Fruit fly (Drosophila melanogaster) whole organism, prepupa: ENCODE data around the gene Drp1.
A peak's percentile ranks its signal among the peaks of the same experiment; 100 is the strongest.

Source experiments
- Blimp-1 ChIP-seq: fragments of 200-800 bp; sonication (Bioruptor generic); optimal IDR thresholded peaks from 3 replicates; lab custom pipeline; 2017; ENCODE audit warnings: missing biosample characterization, missing genetic modification characterization, mild to moderate bottlenecking, moderate library complexity, missing genetic modification reagents
- CG10631 ChIP-seq: fragments of 200-800 bp; sonication (Bioruptor generic); optimal IDR thresholded peaks from 2 replicates; lab custom pipeline; 2016; ENCODE audit warnings: missing biosample characterization, missing genetic modification characterization
- CG16779 ChIP-seq: fragments of 200-800 bp; sonication (Bioruptor generic); optimal IDR thresholded peaks from 3 replicates; lab custom pipeline; 2017; ENCODE audit warnings: missing biosample characterization, mild to moderate bottlenecking, missing genetic modification characterization
- CG32006 ChIP-seq: fragments of 200-800 bp; sonication (Bioruptor generic); optimal IDR thresholded peaks from 3 replicates; lab custom pipeline; 2017; ENCODE audit warnings: missing biosample characterization, mild to moderate bottlenecking, missing genetic modification characterization
- CG34406 ChIP-seq: fragments of 200-800 bp; sonication (Bioruptor generic); optimal IDR thresholded peaks from 3 replicates; lab custom pipeline; 2016; ENCODE audit warnings: missing biosample characterization, missing genetic modification characterization
- CG4318 ChIP-seq: fragments of 200-800 bp; sonication (Bioruptor generic); optimal IDR thresholded peaks from 3 replicates; lab custom pipeline; 2017; ENCODE audit warnings: missing biosample characterization, mild to moderate bottlenecking, missing genetic modification characterization
- CG6163 ChIP-seq: fragments of 200-800 bp; sonication (Bioruptor generic); IDR thresholded peaks from 3 replicates; pipeline ENCODE4 v1.3.6; 2022; ENCODE audit warnings: missing biosample characterization, missing genetic modification characterization
- CG6792 ChIP-seq: fragments of 200-800 bp; sonication (Bioruptor generic); optimal IDR thresholded peaks from 3 replicates; lab custom pipeline; 2016; ENCODE audit warnings: missing biosample characterization, missing genetic modification characterization
- CG7368 ChIP-seq: fragments of 200-800 bp; sonication (Bioruptor generic); optimal IDR thresholded peaks from 3 replicates; lab custom pipeline; 2016; ENCODE audit warnings: missing biosample characterization, missing genetic modification characterization
- CG8319 ChIP-seq: fragments of 200-800 bp; sonication (Bioruptor generic); optimal IDR thresholded peaks from 3 replicates; lab custom pipeline; 2016; ENCODE audit warnings: missing biosample characterization, missing genetic modification characterization
- CG8632 ChIP-seq: fragments of 200-800 bp; sonication (Bioruptor generic); optimal IDR thresholded peaks from 3 replicates; lab custom pipeline; 2016; ENCODE audit warnings: missing biosample characterization, missing genetic modification characterization
- CG9139 ChIP-seq: fragments of 200-800 bp; sonication (Bioruptor generic); optimal IDR thresholded peaks from 3 replicates; lab custom pipeline; 2017; ENCODE audit warnings: missing biosample characterization, mild to moderate bottlenecking, missing genetic modification characterization
- Eip75B ChIP-seq: fragments of 200-800 bp; sonication (Bioruptor generic); optimal IDR thresholded peaks from 3 replicates; lab custom pipeline; 2016; ENCODE audit warnings: missing biosample characterization, missing genetic modification characterization
- Eip78C ChIP-seq: fragments of 200-800 bp; sonication (Bioruptor generic); peaks from one replicate; lab custom pipeline; 2016; ENCODE audit warnings: missing biosample characterization, missing genetic modification characterization
- Eip93F ChIP-seq: fragments of 200-800 bp; sonication (Bioruptor generic); optimal IDR thresholded peaks from 2 replicates; lab custom pipeline; 2016; ENCODE audit warnings: missing biosample characterization, mild to moderate bottlenecking, missing genetic modification characterization
- Ets21C ChIP-seq: fragments of 200-800 bp; sonication (Bioruptor generic); optimal IDR thresholded peaks from 3 replicates; lab custom pipeline; 2016; ENCODE audit warnings: missing biosample characterization, missing genetic modification characterization
- Gug ChIP-seq: fragments of 200-800 bp; sonication (Bioruptor generic); IDR thresholded peaks from 2 replicates; pipeline ENCODE4 v1.3.6; 2022; ENCODE audit warnings: missing biosample characterization, missing genetic modification characterization
- Hr39 ChIP-seq: fragments of 200-800 bp; sonication (Bioruptor generic); optimal IDR thresholded peaks from 2 replicates; lab custom pipeline; 2016; ENCODE audit warnings: missing biosample characterization, missing genetic modification characterization
- Hr4 ChIP-seq: fragments of 200-800 bp; sonication (Bioruptor generic); optimal IDR thresholded peaks from 3 replicates; lab custom pipeline; 2016; ENCODE audit warnings: missing biosample characterization, missing genetic modification characterization
- OdsH ChIP-seq: fragments of 200-800 bp; sonication (Bioruptor generic); optimal IDR thresholded peaks from 3 replicates; lab custom pipeline; 2016; ENCODE audit warnings: missing biosample characterization, missing genetic modification characterization
- Smox ChIP-seq: fragments of 200-800 bp; sonication (Bioruptor generic); optimal IDR thresholded peaks from 3 replicates; lab custom pipeline; 2016; ENCODE audit warnings: missing biosample characterization, missing genetic modification characterization
- Sox14 ChIP-seq: fragments of 200-800 bp; sonication (Bioruptor generic); optimal IDR thresholded peaks from 3 replicates; lab custom pipeline; 2016; ENCODE audit warnings: missing biosample characterization, missing genetic modification characterization
- acj6 ChIP-seq: fragments of 200-800 bp; sonication (Bioruptor generic); optimal IDR thresholded peaks from 3 replicates; lab custom pipeline; 2016; ENCODE audit warnings: missing biosample characterization, missing genetic modification characterization
- dac ChIP-seq: fragments of 200-800 bp; sonication (Bioruptor generic); optimal IDR thresholded peaks from 2 replicates; lab custom pipeline; 2017; ENCODE audit warnings: missing biosample characterization, mild to moderate bottlenecking, missing genetic modification characterization
- dsx ChIP-seq: fragments of 200-800 bp; optimal IDR thresholded peaks from 3 replicates; lab custom pipeline; 2019; ENCODE audit warnings: missing biosample characterization, mild to moderate bottlenecking, missing genetic modification characterization, moderate library complexity; ENCODE audit not compliant: poor library complexity, severe bottlenecking
- eg ChIP-seq: fragments of 200-800 bp; sonication (Bioruptor generic); IDR thresholded peaks from 3 replicates; pipeline ENCODE4 v1.3.6; 2022; ENCODE audit warnings: missing biosample characterization, missing genetic modification characterization
- esn ChIP-seq: fragments of 200-800 bp; sonication (Bioruptor generic); optimal IDR thresholded peaks from 2 replicates; lab custom pipeline; 2016; ENCODE audit warnings: missing biosample characterization, mild to moderate bottlenecking, missing genetic modification characterization, moderate library complexity
- fd59A ChIP-seq: fragments of 200-800 bp; sonication (Bioruptor generic); optimal IDR thresholded peaks from 2 replicates; lab custom pipeline; 2017; ENCODE audit warnings: missing biosample characterization, mild to moderate bottlenecking, missing genetic modification characterization, missing genetic modification reagents
- pdm3 ChIP-seq: fragments of 200-800 bp; sonication (Bioruptor generic); optimal IDR thresholded peaks from 3 replicates; lab custom pipeline; 2016; ENCODE audit warnings: missing biosample characterization, missing genetic modification characterization
- salr ChIP-seq, 2 experiments: fragments of 200-800 bp; sonication (Bioruptor generic); optimal IDR thresholded peaks; 3 replicates each; lab custom pipeline; 2016 to 2018; ENCODE audit warnings: missing biosample characterization in 2 of 2, missing genetic modification characterization in 2 of 2, mild to moderate bottlenecking in 1 of 2
- svp ChIP-seq: fragments of 200-800 bp; sonication (Bioruptor generic); peaks from one replicate; lab custom pipeline; 2016; ENCODE audit warnings: missing biosample characterization, missing genetic modification characterization

The Drp1 gene

dm6 chr2L:2579669-2580351 is 5.4 kb downstream of the Drp1 start, which contains the start of the genes ND-B17.2 and Arpc5 (continued):
- TF ChIP-seq acj6 (no peak), Eip93F (GFP tag; lab: Kevin White, UChicago) (no peak), CG10631 (GFP tag; lab: Kevin White, UChicago) (no peak), eg (GFP tag; lab: Robert Waterston, UW) (no peak), Eip75B (no peak), Sox14 (GFP tag; lab: Kevin White, UChicago) (peak; percentile 58), pdm3 (GFP tag; lab: Kevin White, UChicago) (no peak), Eip78C (GFP tag; lab: Kevin White, UChicago) (no peak), fd59A (GFP tag; lab: Kevin White, UChicago) (no peak)

DNA sequence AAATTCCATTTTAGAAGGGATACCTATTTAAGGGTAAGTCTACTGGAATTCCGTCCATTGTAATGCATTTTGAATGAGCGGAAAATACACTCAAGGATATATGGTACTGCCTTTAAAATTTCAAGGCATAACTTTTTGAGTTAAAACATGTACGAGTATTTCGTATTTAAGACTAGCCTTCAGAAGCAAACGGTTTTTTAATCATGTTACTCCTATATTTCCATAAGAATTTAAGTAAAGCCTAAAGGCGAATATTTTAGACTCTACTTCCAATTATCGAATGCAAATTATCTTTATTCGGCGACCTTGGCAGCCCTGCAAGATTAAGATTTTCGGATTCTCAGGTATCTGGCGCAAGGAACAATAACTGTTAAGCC is 7.9 kb downstream of the Drp1 start, which contains the start of gene Elba2:
Gene Elba2, plus strand, starts transcription at position 327 of the 377 bp plus-strand sequence.
- TF ChIP-seq acj6 (no peak), CG9139 (GFP tag; lab: Kevin White, UChicago) (no peak), Ets21C (GFP tag; lab: Kevin White, UChicago) (no peak), Hr4 (no peak), OdsH (GFP tag; lab: Kevin White, UChicago) (no peak), CG32006 (GFP tag; lab: Kevin White, UChicago) (no peak), CG10631 (GFP tag; lab: Kevin White, UChicago) (no peak), salr (GFP tag; optimal IDR thresholded peaks at IDR 0.05; lab: Kevin White, UChicago) (no peak), svp (GFP tag; lab: Kevin White, UChicago) (no peak), dac (no peak), Blimp-1 (GFP tag; lab: Kevin White, UChicago) (no peak), Eip75B (no peak), CG4318 (GFP tag; lab: Kevin White, UChicago) (no peak), CG8632 (GFP tag; lab: Kevin White, UChicago) (no peak), pdm3 (GFP tag; lab: Kevin White, UChicago) (no peak), dsx (GFP tag; lab: Kevin White, UChicago) (no peak), esn (GFP tag; lab: Kevin White, UChicago) (no peak), CG6792 (GFP tag; lab: Kevin White, UChicago) (no peak), CG7368 (GFP tag; lab: Kevin White, UChicago) (no peak)

DNA sequence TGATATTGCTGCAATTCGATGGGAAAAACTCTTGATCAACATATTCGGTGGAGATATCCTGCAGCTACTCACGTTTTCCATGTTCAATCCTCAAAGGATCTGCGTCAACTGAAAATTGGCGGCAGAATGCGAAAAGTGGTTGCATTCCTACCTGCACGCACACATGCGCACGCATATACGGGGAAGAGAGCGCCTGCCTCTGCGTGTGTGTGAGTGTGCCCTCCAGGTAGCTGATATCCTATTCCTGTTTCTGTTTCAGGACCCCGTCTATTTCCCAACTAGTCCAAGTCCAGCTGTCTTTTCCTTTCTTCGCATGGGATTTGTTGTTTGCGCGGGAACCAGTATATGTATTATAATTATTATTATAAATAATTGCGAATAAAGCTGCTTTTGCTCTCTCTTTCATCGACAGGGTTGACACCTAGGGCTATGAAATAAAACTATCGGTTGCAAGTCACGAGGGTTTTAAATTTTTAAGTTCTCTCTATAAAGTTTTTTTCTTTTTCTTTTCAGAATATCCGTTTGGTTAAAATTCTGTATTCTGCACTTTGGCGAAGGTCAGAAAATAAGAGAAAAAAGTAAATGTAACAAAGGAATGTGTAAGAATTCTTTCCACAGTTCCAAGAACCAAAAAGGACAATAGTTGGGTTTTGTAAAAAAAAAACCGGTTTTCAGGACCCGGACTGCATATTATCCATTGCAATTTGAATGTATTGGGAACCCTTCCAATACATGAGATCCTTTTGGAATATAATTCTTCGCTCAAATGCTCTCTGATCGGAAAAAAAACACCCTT is 8.5 kb downstream of the Drp1 start, which contains the start of gene insv:
Gene insv, minus strand, starts transcription at position 433 of the 796 bp plus-strand sequence.
- TF ChIP-seq esn (GFP tag; lab: Kevin White, UChicago) (peak; percentile 20), pdm3 (GFP tag; lab: Kevin White, UChicago) (no peak), Hr39 (GFP tag; lab: Kevin White, UChicago) (peak; percentile 17), Sox14 (GFP tag; lab: Kevin White, UChicago) (peak; percentile 4), Smox (no peak), Gug (GFP tag; lab: Robert Waterston, UW) (no peak)

dm6 chr2L:2574717-2575273 is 10.4 kb downstream of the Drp1 start, which contains the start of the genes Rad1 and Sws1:
Rad1 (minus strand) TSS chr2L:2575052.
Sws1 (minus strand) TSS chr2L:2575052.
- TF ChIP-seq CG34406 (GFP tag; lab: Kevin White, UChicago) (no peak), CG6163 (GFP tag; lab: Robert Waterston, UW) (no peak), CG8319 (GFP tag; lab: Kevin White, UChicago) (peak; percentile 8), CG16779 (tag; lab: Kevin White, UChicago) (no peak)
